Worm (Caenorhabditis elegans): Measurements from ENCODE around the gene oac-21.

DNA sequence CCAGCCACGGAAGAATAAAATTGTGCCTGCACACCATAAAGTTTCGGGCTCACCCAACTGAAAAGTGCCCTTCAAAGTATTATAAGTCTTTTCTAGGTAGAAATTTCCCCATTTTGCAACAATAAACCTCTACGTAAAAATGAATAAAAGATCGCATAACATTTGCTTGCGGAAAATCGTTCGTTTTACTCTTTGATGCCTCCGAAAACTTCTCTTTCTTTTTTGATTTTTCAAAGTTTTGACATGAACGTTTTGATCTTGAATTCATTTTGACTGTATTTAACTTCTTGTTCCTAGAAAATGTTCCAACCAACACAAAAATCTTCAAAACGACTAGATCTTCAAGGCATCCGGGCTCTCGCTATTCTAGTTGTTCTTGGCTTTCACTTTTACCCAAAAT, at the start of gene oac-21:
- TF ChIP-seq him-1 (tag; optimal IDR thresholded peaks at IDR 0.05) (no peak), W03F9.2 (tag; optimal IDR thresholded peaks at IDR 0.05) (no peak)
